Worm (Caenorhabditis elegans): ENCODE results near the gene ZK1193.2.

- TF ChIP-seq flt-1 (GFP tag; IDR thresholded peaks at IDR 0.05) (no peak), ama-1 (optimal IDR thresholded peaks at IDR 0.05) (no peak)
These were observed 67.6 kb downstream of the ZK1193.2 start, which contains the start of gene C04E7.1 for ce11 chrX:357792-358191.
